Fruit fly (Drosophila melanogaster) whole organism, pupa: ENCODE results near the gene mag.

ENCODE experiments used
- CG10348 ChIP-seq: fragments of 200-800 bp; sonication (Bioruptor generic); IDR thresholded peaks from 2 replicates; pipeline ENCODE4 v1.3.6; 2022; ENCODE audit warnings: missing biosample characterization, missing genetic modification characterization
- CG12605 ChIP-seq: fragments of 200-800 bp; sonication (Bioruptor generic); IDR thresholded peaks from 2 replicates; pipeline ENCODE4 v1.3.6; 2022; ENCODE audit warnings: missing biosample characterization, missing genetic modification characterization
- CG13204 ChIP-seq: fragments of 200-800 bp; sonication (Bioruptor generic); optimal IDR thresholded peaks from 2 replicates; lab custom pipeline; 2018; ENCODE audit warnings: missing biosample characterization, mild to moderate bottlenecking, missing genetic modification characterization, moderate library complexity
- CG14655 ChIP-seq: fragments of 200-800 bp; sonication (Bioruptor generic); optimal IDR thresholded peaks from 3 replicates; lab custom pipeline; 2017; ENCODE audit warnings: mild to moderate bottlenecking, missing biosample characterization, missing genetic modification reagents, missing genetic modification characterization
- CG15710 ChIP-seq: fragments of 200-800 bp; sonication (Bioruptor generic); optimal IDR thresholded peaks from 2 replicates; lab custom pipeline; 2018; ENCODE audit warnings: missing biosample characterization, mild to moderate bottlenecking, missing genetic modification characterization, moderate library complexity
- CG17806 ChIP-seq: fragments of 200-800 bp; sonication (Bioruptor generic); optimal IDR thresholded peaks from 2 replicates; lab custom pipeline; 2018; ENCODE audit warnings: missing biosample characterization, mild to moderate bottlenecking, missing genetic modification characterization, moderate library complexity
- CG32121 ChIP-seq: fragments of 200-800 bp; sonication (Bioruptor generic); IDR thresholded peaks from 2 replicates; pipeline ENCODE4 v1.3.6; 2022; ENCODE audit warnings: missing biosample characterization, missing genetic modification characterization
- CG34367 ChIP-seq: fragments of 200-800 bp; sonication (Bioruptor generic); optimal IDR thresholded peaks from 2 replicates; lab custom pipeline; 2018; ENCODE audit warnings: missing biosample characterization, mild to moderate bottlenecking, missing genetic modification characterization
- CG4496 ChIP-seq: fragments of 200-800 bp; sonication (Bioruptor generic); IDR thresholded peaks from 3 replicates; pipeline ENCODE4 v1.3.6; 2022; ENCODE audit warnings: missing biosample characterization, missing genetic modification characterization
- CG8159 ChIP-seq: fragments of 200-800 bp; sonication (Bioruptor generic); optimal IDR thresholded peaks from 3 replicates; lab custom pipeline; 2018; ENCODE audit warnings: missing biosample characterization, mild to moderate bottlenecking, missing genetic modification characterization, moderate library complexity
- CG8301 ChIP-seq: fragments of 200-800 bp; sonication (Bioruptor generic); optimal IDR thresholded peaks from 2 replicates; lab custom pipeline; 2018; ENCODE audit warnings: missing biosample characterization, mild to moderate bottlenecking, missing genetic modification characterization
- CG9948 ChIP-seq: fragments of 200-800 bp; sonication (Bioruptor generic); optimal IDR thresholded peaks from 2 replicates; lab custom pipeline; 2018; ENCODE audit warnings: missing biosample characterization, mild to moderate bottlenecking, missing genetic modification characterization, moderate library complexity
- D1 ChIP-seq: fragments of 200-800 bp; sonication (Bioruptor generic); optimal IDR thresholded peaks from 2 replicates; lab custom pipeline; 2018; ENCODE audit warnings: missing biosample characterization, mild to moderate bottlenecking, missing genetic modification characterization, moderate library complexity
- EcR ChIP-seq: fragments of 200-800 bp; sonication (Bioruptor generic); optimal IDR thresholded peaks from 3 replicates; lab custom pipeline; 2019; ENCODE audit warnings: missing biosample characterization, missing genetic modification characterization, mild to moderate bottlenecking, moderate library complexity, missing genetic modification reagents
- Ets98B ChIP-seq: fragments of 200-800 bp; sonication (Bioruptor generic); IDR thresholded peaks from 2 replicates; pipeline ENCODE4 v1.3.6; 2022; ENCODE audit warnings: missing biosample characterization, missing genetic modification characterization
- Pif1A ChIP-seq: fragments of 200-800 bp; sonication (Bioruptor generic); optimal IDR thresholded peaks from 3 replicates; lab custom pipeline; 2016; ENCODE audit warnings: missing biosample characterization, missing genetic modification characterization
- Pif1B ChIP-seq: fragments of 200-800 bp; sonication (Bioruptor generic); optimal IDR thresholded peaks from 3 replicates; lab custom pipeline; 2016; ENCODE audit warnings: missing biosample characterization, missing genetic modification characterization
- Snoo ChIP-seq: fragments of 200-800 bp; sonication (Bioruptor generic); optimal IDR thresholded peaks from 3 replicates; lab custom pipeline; 2017; ENCODE audit warnings: missing biosample characterization, mild to moderate bottlenecking, missing genetic modification characterization, inconsistent platforms
- fd96Ca ChIP-seq: fragments of 200-800 bp; sonication (Bioruptor generic); IDR thresholded peaks from 3 replicates; pipeline ENCODE4 v1.3.6; 2022; ENCODE audit warnings: missing biosample characterization, missing genetic modification characterization
- gl ChIP-seq: fragments of 200-800 bp; sonication (Bioruptor generic); optimal IDR thresholded peaks from 2 replicates; lab custom pipeline; 2018; ENCODE audit warnings: missing biosample characterization, mild to moderate bottlenecking, missing genetic modification characterization
- rn ChIP-seq: fragments of 200-800 bp; sonication (Bioruptor generic); IDR thresholded peaks from 2 replicates; pipeline ENCODE4 v1.3.6; 2022; ENCODE audit warnings: missing biosample characterization, missing genetic modification characterization

Gene mag

DNA sequence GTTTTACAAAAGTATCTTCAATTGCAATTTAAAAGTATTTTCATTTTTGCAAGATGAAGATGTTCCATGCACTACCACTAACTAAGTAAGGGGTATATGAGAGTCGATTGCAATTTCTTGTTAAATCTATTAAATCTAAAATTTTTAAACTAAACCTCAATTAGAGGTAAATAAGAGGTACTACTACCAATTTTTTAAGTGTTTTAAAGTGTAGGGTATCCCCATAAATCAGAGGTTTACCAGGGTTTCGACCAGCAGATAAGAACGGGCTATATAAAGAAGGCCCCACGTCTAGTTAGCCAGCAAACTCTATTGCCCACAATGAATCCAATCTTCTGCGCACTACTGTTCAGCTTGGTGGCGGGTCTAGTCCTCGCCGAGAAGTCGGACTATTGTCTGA, at the start of gene mag:
Gene mag, plus strand, starts transcription at position 301 of the 400 bp plus-strand sequence.
- TF ChIP-seq CG9948 (tag; lab: Kevin White, UChicago) (no peak), CG14655 (no peak), CG4496 (GFP tag; lab: Robert Waterston, UW) (no peak), CG13204 (GFP tag; lab: Kevin White, UChicago) (no peak), gl (no peak), fd96Ca (GFP tag; lab: Robert Waterston, UW) (no peak), EcR (GFP tag; lab: Kevin White, UChicago) (no peak), CG32121 (no peak), rn (no peak), CG17806 (tag; lab: Kevin White, UChicago) (no peak), Snoo (tag; lab: Kevin White, UChicago) (no peak), Pif1B (GFP tag; lab: Kevin White, UChicago) (no peak), Pif1A (GFP tag; lab: Kevin White, UChicago) (no peak), CG34367 (tag; lab: Kevin White, UChicago) (no peak), Ets98B (GFP tag; lab: Robert Waterston, UW) (no peak), CG10348 (no peak)

DNA sequence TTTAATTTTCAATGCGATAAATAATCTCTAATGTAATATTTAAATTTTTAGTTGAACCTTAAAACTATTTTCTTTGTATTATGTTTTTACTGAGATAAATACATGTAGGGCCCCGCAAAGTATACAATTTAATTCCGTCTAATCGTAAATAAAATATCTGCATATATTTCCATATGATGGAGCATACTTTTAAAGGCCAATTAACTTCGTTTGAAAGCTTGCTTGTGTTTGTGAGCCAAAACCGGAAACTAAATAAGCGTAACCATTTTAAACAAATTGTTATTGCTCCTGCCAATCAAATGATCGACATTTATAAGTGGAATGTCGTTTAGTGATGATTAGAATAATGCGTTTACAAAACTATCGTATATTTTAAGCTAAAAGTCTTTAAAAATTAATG, 49.7 kb upstream of the mag start:
- TF ChIP-seq CG4496 (GFP tag; lab: Robert Waterston, UW), result no peak
- TF ChIP-seq CG9948 (tag; lab: Kevin White, UChicago), result no peak
- no peak for TF ChIP-seq CG8159 (tag; lab: Kevin White, UChicago)
- TF ChIP-seq CG34367 (tag; lab: Kevin White, UChicago), result no peak
- TF ChIP-seq CG15710, result no peak
- TF ChIP-seq Pif1A (GFP tag; lab: Kevin White, UChicago), result no peak
- no peak for TF ChIP-seq rn
- TF ChIP-seq fd96Ca (GFP tag; lab: Robert Waterston, UW), result no peak
- TF ChIP-seq Snoo (tag; lab: Kevin White, UChicago), result no peak
- no peak for TF ChIP-seq CG17806 (tag; lab: Kevin White, UChicago)
- no peak for TF ChIP-seq CG12605 (GFP tag; lab: Robert Waterston, UW)
- no peak for TF ChIP-seq gl
- TF ChIP-seq, all 21 proteins: peak for 0

DNA sequence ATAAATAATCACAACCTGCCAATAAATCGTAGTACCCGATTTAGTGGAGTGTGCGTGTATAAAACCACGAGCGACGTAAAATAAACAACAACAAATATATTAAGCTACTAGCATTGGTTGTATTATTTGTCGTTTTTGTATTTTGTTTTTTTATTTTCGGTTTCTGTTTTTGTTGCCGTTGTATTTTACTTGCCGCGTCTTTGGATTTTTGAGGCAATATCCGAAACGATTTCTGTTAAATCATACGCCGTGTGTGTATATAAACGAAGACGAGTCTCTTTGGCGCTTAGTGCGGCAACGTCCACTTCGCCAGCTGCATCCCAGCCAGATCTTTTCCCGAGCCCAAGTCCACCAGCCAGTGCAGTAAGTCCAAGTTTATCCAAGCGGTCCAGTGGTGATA, 47.2 kb upstream of the mag start, which contains the start of gene zye:
Gene zye, plus strand, starts transcription at position 301 of the 400 bp plus-strand sequence.
- TF ChIP-seq CG15710 (no peak), CG34367 (tag; lab: Kevin White, UChicago) (no peak), CG14655 (no peak), CG8159 (tag; lab: Kevin White, UChicago) (no peak), gl (no peak), CG17806 (tag; lab: Kevin White, UChicago) (no peak), CG12605 (GFP tag; lab: Robert Waterston, UW) (no peak), CG4496 (GFP tag; lab: Robert Waterston, UW) (no peak), CG32121 (no peak), Ets98B (GFP tag; lab: Robert Waterston, UW) (no peak), Pif1B (GFP tag; lab: Kevin White, UChicago) (no peak), Snoo (tag; lab: Kevin White, UChicago) (no peak), D1 (tag; lab: Kevin White, UChicago) (no peak), CG13204 (GFP tag; lab: Kevin White, UChicago) (no peak), EcR (GFP tag; lab: Kevin White, UChicago) (no peak), CG10348 (no peak)

DNA sequence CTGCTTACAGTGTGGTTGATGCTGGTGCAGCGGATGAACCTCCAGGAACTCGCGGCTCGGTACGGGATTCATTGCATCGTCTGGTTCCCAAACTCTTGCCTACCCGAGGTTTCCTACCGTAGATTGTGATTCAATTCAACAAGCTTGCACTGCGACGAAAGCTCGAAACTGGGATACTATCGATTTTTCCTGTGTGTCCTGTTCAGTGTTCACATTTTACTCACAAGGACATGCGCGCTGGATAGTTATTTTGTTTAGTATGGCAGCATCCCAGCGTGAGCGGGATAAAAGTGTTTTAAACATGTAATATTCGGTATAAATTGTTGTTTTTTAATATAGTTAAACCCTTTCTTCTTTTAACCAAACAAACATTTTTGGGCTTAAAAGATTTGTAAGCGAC, 34.6 kb upstream of the mag start, which contains the start of gene CG5282:
Gene CG5282, minus strand, starts transcription at position 184 of the 400 bp plus-strand sequence.
- TF ChIP-seq CG9948 (tag; lab: Kevin White, UChicago), result no peak
- TF ChIP-seq CG10348, result no peak
- TF ChIP-seq rn, result no peak
- no peak for TF ChIP-seq CG17806 (tag; lab: Kevin White, UChicago)
- no peak for TF ChIP-seq Ets98B (GFP tag; lab: Robert Waterston, UW)
- TF ChIP-seq CG34367 (tag; lab: Kevin White, UChicago), result no peak
- TF ChIP-seq gl, result no peak
- TF ChIP-seq CG8159 (tag; lab: Kevin White, UChicago), result no peak
- TF ChIP-seq CG32121, result no peak
- no peak for TF ChIP-seq CG14655
- TF ChIP-seq CG4496 (GFP tag; lab: Robert Waterston, UW), result no peak
- no peak for TF ChIP-seq Snoo (tag; lab: Kevin White, UChicago)
- no peak for TF ChIP-seq Pif1A (GFP tag; lab: Kevin White, UChicago)
- no peak for TF ChIP-seq CG13204 (GFP tag; lab: Kevin White, UChicago)
- TF ChIP-seq EcR (GFP tag; lab: Kevin White, UChicago), result no peak
- no peak for TF ChIP-seq CG12605 (GFP tag; lab: Robert Waterston, UW)
- TF ChIP-seq D1 (tag; lab: Kevin White, UChicago), result no peak
- TF ChIP-seq Pif1B (GFP tag; lab: Kevin White, UChicago), result no peak
- no peak for TF ChIP-seq fd96Ca (GFP tag; lab: Robert Waterston, UW)
- no peak for TF ChIP-seq CG8301 (tag; lab: Kevin White, UChicago)
- TF ChIP-seq, all 21 proteins: peak for 0

DNA sequence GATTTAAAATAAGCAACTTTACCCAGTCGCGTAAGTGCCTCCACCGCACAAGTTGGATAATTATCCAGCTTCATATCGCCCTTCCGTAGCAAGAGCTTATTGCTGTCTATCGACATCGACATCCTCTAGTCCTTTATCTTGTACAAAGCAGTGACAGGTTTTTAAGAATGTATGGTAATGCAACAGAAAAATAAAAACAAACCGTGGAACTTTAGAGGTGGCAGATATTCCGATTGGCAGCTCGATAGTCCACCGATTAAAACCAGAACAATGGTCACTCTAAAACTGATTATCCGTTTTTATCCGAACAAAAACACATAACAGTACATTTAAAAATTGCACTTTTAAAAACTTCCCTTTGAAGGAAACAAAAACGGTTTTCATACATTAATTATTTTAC, 33.0 kb upstream of the mag start, which contains the start of gene CG5274:
Gene CG5274, minus strand, starts transcription at position 218 of the 400 bp plus-strand sequence.
- TF ChIP-seq CG15710, result no peak
- no peak for TF ChIP-seq CG4496 (GFP tag; lab: Robert Waterston, UW)
- TF ChIP-seq rn, result no peak
- TF ChIP-seq D1 (tag; lab: Kevin White, UChicago), result no peak
- no peak for TF ChIP-seq CG10348
- no peak for TF ChIP-seq gl
- TF ChIP-seq CG34367 (tag; lab: Kevin White, UChicago), result no peak
- TF ChIP-seq fd96Ca (GFP tag; lab: Robert Waterston, UW), result no peak
- no peak for TF ChIP-seq CG32121
- TF ChIP-seq Snoo (tag; lab: Kevin White, UChicago), result no peak
- no peak for TF ChIP-seq Pif1B (GFP tag; lab: Kevin White, UChicago)
- TF ChIP-seq CG17806 (tag; lab: Kevin White, UChicago), result no peak
- TF ChIP-seq CG9948 (tag; lab: Kevin White, UChicago), result no peak
- no peak for TF ChIP-seq Pif1A (GFP tag; lab: Kevin White, UChicago)
- TF ChIP-seq CG14655, result no peak
- TF ChIP-seq CG12605 (GFP tag; lab: Robert Waterston, UW), result no peak
- TF ChIP-seq CG8159 (tag; lab: Kevin White, UChicago), result no peak
